Worm (Caenorhabditis elegans) whole organism, mixed stage, embryonic: ENCODE data around the gene crh-1.

ENCODE experiments used
- bed-3 ChIP-seq: fragments of 200-800 bp; sonication (Bioruptor generic); optimal IDR thresholded peaks from 3 replicates; lab custom pipeline; 2018; ENCODE audit warnings: mild to moderate bottlenecking, missing genetic modification characterization, moderate library complexity, missing compliant biosample characterization
- blmp-1 ChIP-seq: fragments of 150-350 bp; optimal IDR thresholded peaks from 2 replicates; lab custom pipeline; 2014; ENCODE audit warnings: missing biosample characterization, missing genetic modification characterization
- lin-13 ChIP-seq: fragments of 150-350 bp; optimal IDR thresholded peaks from 2 replicates; lab custom pipeline; 2014; ENCODE audit warnings: missing biosample characterization, missing genetic modification characterization
- nhr-237 ChIP-seq: fragments of 150-350 bp; optimal IDR thresholded peaks from 2 replicates; lab custom pipeline; 2014; ENCODE audit warnings: missing biosample characterization, missing genetic modification characterization
- snpc-4 ChIP-seq: fragments of 150-350 bp; optimal IDR thresholded peaks from 2 replicates; lab custom pipeline; 2014; ENCODE audit warnings: missing biosample characterization, missing genetic modification characterization
- unc-62 ChIP-seq: fragments of 150-350 bp; optimal IDR thresholded peaks from 2 replicates; lab custom pipeline; 2014; ENCODE audit warnings: missing biosample characterization, missing genetic modification reagents, missing genetic modification characterization
- ztf-11 ChIP-seq: fragments of 150-350 bp; optimal IDR thresholded peaks from 2 replicates; lab custom pipeline; 2014; ENCODE audit warnings: missing biosample characterization, missing genetic modification characterization

DNA sequence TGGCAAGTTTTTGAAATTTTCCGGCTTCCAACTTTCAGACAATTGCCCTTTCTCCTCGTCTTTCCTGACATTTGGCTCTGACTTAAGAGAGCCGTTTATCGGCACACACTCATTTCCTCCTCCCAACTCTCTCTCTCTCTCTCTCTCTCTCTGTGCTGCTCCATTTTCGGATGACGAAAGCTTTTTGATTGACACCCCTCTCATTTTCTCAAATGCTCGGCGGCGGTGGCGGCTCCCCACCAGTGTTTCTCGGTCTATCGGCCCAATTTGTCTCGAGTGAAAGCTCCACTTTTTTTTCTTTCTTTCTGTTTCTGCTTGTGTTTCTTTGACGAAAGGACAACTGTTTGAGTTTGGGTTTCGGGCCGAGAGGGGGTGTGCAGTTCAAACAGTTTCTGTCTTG, 2.2 kb downstream of the crh-1 start:
- no peak for TF ChIP-seq lin-13 (tag; lab: Kevin White, UChicago)
- TF ChIP-seq bed-3 (GFP tag; lab: Kevin White, UChicago), result no peak
- no peak for TF ChIP-seq blmp-1
- no peak for TF ChIP-seq nhr-237 (tag; lab: Kevin White, UChicago)
- no peak for TF ChIP-seq snpc-4 (tag; lab: Kevin White, UChicago)
- no peak for TF ChIP-seq unc-62 (GFP tag; lab: Kevin White, UChicago)
- TF ChIP-seq ztf-11 (tag; lab: Kevin White, UChicago), result no peak
